Fruit fly (Drosophila melanogaster): ENCODE measurements around the gene IntS11.

IntS11 gene

dm6 chr3R:29737891-29738290 is 7.2 kb upstream of the IntS11 start, which contains the start of gene Gnpnat (continued):
- TF ChIP-seq Atf-2 (GFP tag; optimal IDR thresholded peaks at IDR 0.05): no peak
- no peak for TF ChIP-seq hkb (optimal IDR thresholded peaks at IDR 0.05)
- TF ChIP-seq hkb (GFP tag; IDR thresholded peaks at IDR 0.05): no peak
- TF ChIP-seq jigr1 (GFP tag; IDR thresholded peaks at IDR 0.05): no peak
- no peak for TF ChIP-seq CG8089 (GFP tag; optimal IDR thresholded peaks at IDR 0.05)
- no peak for TF ChIP-seq knrl (GFP tag; IDR thresholded peaks at IDR 0.05; ENCODE audit: partially characterized antibody)
- TF ChIP-seq Hey (tag; optimal IDR thresholded peaks at IDR 0.05): no peak
- no peak for TF ChIP-seq kay (GFP tag; optimal IDR thresholded peaks at IDR 0.05)
- no peak for TF ChIP-seq Taf1 (GFP tag; IDR thresholded peaks at IDR 0.05)
- TF ChIP-seq CG31388 (GFP tag; optimal IDR thresholded peaks at IDR 0.05): no peak
- TF ChIP-seq prd (optimal IDR thresholded peaks at IDR 0.05): no peak
- TF ChIP-seq prd (GFP tag; IDR thresholded peaks at IDR 0.05): no peak
- TF ChIP-seq CG43689 (GFP tag; IDR thresholded peaks at IDR 0.05): no peak
- TF ChIP-seq CG7372 (GFP tag; IDR thresholded peaks at IDR 0.05): no peak
- TF ChIP-seq row (GFP tag; IDR thresholded peaks at IDR 0.05): no peak
- TF ChIP-seq wdn (GFP tag; IDR thresholded peaks at IDR 0.05): no peak
- TF ChIP-seq CG12942 (GFP tag; optimal IDR thresholded peaks at IDR 0.05): peak; percentile 4
- TF ChIP-seq crc (GFP tag; optimal IDR thresholded peaks at IDR 0.05): no peak
- no peak for TF ChIP-seq CG17802 (tag; optimal IDR thresholded peaks at IDR 0.05)
- TF ChIP-seq CG11696 (GFP tag; IDR thresholded peaks at IDR 0.05): no peak
- no peak for TF ChIP-seq yki (optimal IDR thresholded peaks at IDR 0.05)
- no peak for TF ChIP-seq CG18764 (GFP tag; optimal IDR thresholded peaks at IDR 0.05)
- TF ChIP-seq Jarid2 (GFP tag; optimal IDR thresholded peaks at IDR 0.05): peak; percentile 14
- no peak for TF ChIP-seq kni (GFP tag; optimal IDR thresholded peaks at IDR 0.05)
- TF ChIP-seq lmd (GFP tag; IDR thresholded peaks at IDR 0.05): no peak
- peak; percentile 57 for TF ChIP-seq CG6254 (GFP tag; optimal IDR thresholded peaks at IDR 0.05)
- no peak for TF ChIP-seq eve (GFP tag; optimal IDR thresholded peaks at IDR 0.05)
- TF ChIP-seq CG31365 (tag; optimal IDR thresholded peaks at IDR 0.05): no peak
- no peak for TF ChIP-seq fru (optimal IDR thresholded peaks at IDR 0.05)
- no peak for TF ChIP-seq ham (GFP tag; IDR thresholded peaks at IDR 0.05)
- peak; percentile 68 for TF ChIP-seq CG13424 (tag; optimal IDR thresholded peaks at IDR 0.05)
- no peak for TF ChIP-seq toy (GFP tag; IDR thresholded peaks at IDR 0.05)
- TF ChIP-seq CG42726 (GFP tag; IDR thresholded peaks at IDR 0.05; ENCODE audit: partially characterized antibody): no peak

DNA sequence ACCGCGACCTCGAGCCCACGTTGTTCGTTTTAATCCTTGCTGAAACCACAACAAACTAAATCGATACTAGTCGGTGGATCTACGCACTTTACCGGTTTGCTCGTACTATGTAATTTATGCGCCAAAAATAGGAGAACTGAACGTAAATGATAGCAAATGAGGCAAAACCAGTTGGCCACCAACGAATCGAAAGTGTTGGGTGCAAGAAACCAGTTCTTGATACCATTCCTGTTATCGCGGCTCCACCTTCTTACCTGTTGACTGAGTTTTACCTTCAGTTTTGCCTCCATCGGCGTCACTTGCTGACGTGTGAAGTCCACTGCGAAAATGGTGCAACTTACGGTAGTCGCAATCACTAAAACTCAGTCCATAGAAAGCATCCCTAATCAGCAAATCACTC is 5.1 kb upstream of the IntS11 start:
- TF ChIP-seq CG43689 (GFP tag; IDR thresholded peaks at IDR 0.05): no peak
- TF ChIP-seq Blimp-1 (GFP tag; optimal IDR thresholded peaks at IDR 0.05): peak; percentile 77
- peak; percentile 47 for TF ChIP-seq CG12769 (tag; optimal IDR thresholded peaks at IDR 0.05)
- no peak for TF ChIP-seq Hr39 (optimal IDR thresholded peaks at IDR 0.05)
- peak; percentile 41 for TF ChIP-seq Med (GFP tag)
- TF ChIP-seq CG12236 (GFP tag; optimal IDR thresholded peaks at IDR 0.05): no peak
- no peak for TF ChIP-seq croc (GFP tag; conservative IDR thresholded peaks at IDR 0.05)
- peak; percentile 40; the same call in 1 of the 2 replicates for TF ChIP-seq onecut (GFP tag; IDR thresholded peaks at IDR 0.05)

DNA sequence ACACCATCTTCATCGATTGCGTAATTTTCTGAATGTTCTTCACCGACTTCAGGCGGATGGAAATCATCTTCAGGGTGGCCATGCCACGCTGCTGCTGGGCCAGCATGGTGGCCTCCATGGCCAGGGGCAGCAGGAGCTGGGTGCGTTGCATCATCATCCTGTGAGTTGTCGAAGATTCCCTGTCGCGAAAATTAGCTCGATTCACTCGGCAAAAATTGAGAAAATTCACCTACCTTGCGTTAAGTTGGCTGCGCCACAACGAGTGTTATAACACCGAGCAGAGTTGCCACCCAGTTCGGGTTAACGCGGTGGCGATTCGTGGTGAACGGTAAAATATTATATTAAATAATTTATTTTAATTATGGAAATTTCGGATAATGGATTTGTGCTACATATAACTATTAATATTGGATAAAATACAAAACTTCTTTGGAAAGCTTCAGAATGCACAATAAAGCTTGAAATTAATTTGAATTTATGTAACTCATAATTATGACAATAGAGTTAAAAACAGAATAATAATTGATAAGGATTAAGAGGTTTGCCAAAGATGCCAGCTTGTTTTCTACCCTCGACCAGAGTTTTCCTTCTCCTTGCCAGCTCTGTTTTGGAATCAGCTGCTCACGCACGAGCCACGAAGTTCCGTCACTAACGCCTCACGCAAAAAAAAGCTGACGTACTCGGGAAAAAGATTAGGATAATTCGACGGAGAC is 3.6 kb downstream of the IntS11 start, which contains the start of the genes ATPsyngamma and yata:
TSS of gene ATPsyngamma (minus strand) at position 573 of the 713 bp plus-strand sequence.
TSS of gene yata (plus strand) at position 629 of the 713 bp plus-strand sequence.
- TF ChIP-seq Rx (GFP tag; IDR thresholded peaks at IDR 0.05) (no peak), CG6813 (GFP tag; optimal IDR thresholded peaks at IDR 0.05) (no peak), Mrtf (GFP tag; IDR thresholded peaks at IDR 0.05) (no peak), repo (GFP tag; optimal IDR thresholded peaks at IDR 0.05) (no peak), CG17186 (GFP tag; optimal IDR thresholded peaks at IDR 0.05) (peak; percentile 5), CG9876 (GFP tag; optimal IDR thresholded peaks at IDR 0.05) (no peak), CG7839 (tag; optimal IDR thresholded peaks at IDR 0.05) (no peak), dan (GFP tag; IDR thresholded peaks at IDR 0.05) (no peak), nau (GFP tag; optimal IDR thresholded peaks at IDR 0.05) (no peak), tup (GFP tag; optimal IDR thresholded peaks at IDR 0.05) (no peak), CG12155 (GFP tag; optimal IDR thresholded peaks at IDR 0.05) (peak; percentile 39), Hr51 (GFP tag; optimal IDR thresholded peaks at IDR 0.05) (no peak), CG2875 (GFP tag; optimal IDR thresholded peaks at IDR 0.05) (no peak)

Data from whole organism, embryonic.